Worm (Caenorhabditis elegans) whole organism, early embryonic: ENCODE data around the gene B0361.14.

Source experiments
- B0310.2 ChIP-seq: sonication (generic microtip); optimal IDR thresholded peaks from 2 replicates; lab custom pipeline; 2016; ENCODE audit warnings: mild to moderate bottlenecking, missing genetic modification characterization, missing compliant biosample characterization
- F13C5.2 ChIP-seq: sonication (generic microtip); optimal IDR thresholded peaks from 2 replicates; lab custom pipeline; 2017; ENCODE audit warnings: mild to moderate bottlenecking, missing genetic modification characterization, inconsistent platforms, missing compliant biosample characterization
- aly-1 ChIP-seq: sonication (generic microtip); optimal IDR thresholded peaks from 2 replicates; lab custom pipeline; 2016; ENCODE audit warnings: missing genetic modification characterization, missing compliant biosample characterization
- ama-1 ChIP-seq: fragments of 150-350 bp; optimal IDR thresholded peaks from 2 replicates; lab custom pipeline; 2014
- ceh-13 ChIP-seq: fragments of 200-800 bp; sonication (Bioruptor generic); optimal IDR thresholded peaks from 2 replicates; lab custom pipeline; 2018; ENCODE audit warnings: mild to moderate bottlenecking, missing genetic modification characterization, missing compliant biosample characterization
- ceh-36 ChIP-seq: sonication (generic microtip); optimal IDR thresholded peaks from 2 replicates; lab custom pipeline; 2016; ENCODE audit warnings: missing genetic modification characterization, inconsistent platforms, missing compliant biosample characterization
- ets-7 ChIP-seq: sonication (generic microtip); optimal IDR thresholded peaks from 2 replicates; lab custom pipeline; 2016; ENCODE audit warnings: missing genotype, missing genetic modification characterization, missing compliant biosample characterization
- flt-1 ChIP-seq: fragments of 200-800 bp; sonication (Bioruptor generic); IDR thresholded peaks from 2 replicates; pipeline ENCODE4 v1.3.6; 2022; ENCODE audit warnings: missing genetic modification characterization, missing compliant biosample characterization
- hmbx-1 ChIP-seq: sonication (generic microtip); optimal IDR thresholded peaks from 2 replicates; lab custom pipeline; 2016; ENCODE audit warnings: mild to moderate bottlenecking, missing genetic modification characterization, missing compliant biosample characterization
- hmg-4 ChIP-seq: fragments of 200-800 bp; sonication (Bioruptor generic); optimal IDR thresholded peaks from 2 replicates; lab custom pipeline; 2018; ENCODE audit warnings: mild to moderate bottlenecking, missing genetic modification characterization, missing compliant biosample characterization
- hnd-1 ChIP-seq: sonication (generic microtip); optimal IDR thresholded peaks from 2 replicates; lab custom pipeline; 2016; ENCODE audit warnings: missing genetic modification characterization, missing compliant biosample characterization
- pes-1 ChIP-seq: fragments of 200-800 bp; sonication (Bioruptor generic); IDR thresholded peaks from 2 replicates; pipeline ENCODE4 v1.3.6; 2022; ENCODE audit warnings: missing genetic modification reagents, missing genetic modification characterization, missing compliant biosample characterization
- scrt-1 ChIP-seq: fragments of 200-800 bp; sonication (Bioruptor generic); IDR thresholded peaks from 2 replicates; pipeline ENCODE4 v1.3.6; 2022; ENCODE audit warnings: missing genetic modification characterization, missing compliant biosample characterization
- sea-1 ChIP-seq: fragments of 200-800 bp; sonication (Bioruptor generic); conservative IDR thresholded peaks from 2 replicates; pipeline ENCODE4 v1.3.6; 2022; ENCODE audit warnings: missing genetic modification characterization, missing compliant biosample characterization
- tbx-11 ChIP-seq: fragments of 200-800 bp; sonication (Bioruptor generic); IDR thresholded peaks from 2 replicates; pipeline ENCODE4 v1.3.6; 2022; ENCODE audit warnings: missing genetic modification characterization, missing compliant biosample characterization
- tbx-37 ChIP-seq: fragments of 200-800 bp; sonication (Bioruptor generic); conservative IDR thresholded peaks from 2 replicates; pipeline ENCODE4 v1.3.6; 2022; ENCODE audit warnings: missing genetic modification reagents, missing genetic modification characterization, missing compliant biosample characterization
- tra-4 ChIP-seq: sonication (generic microtip); optimal IDR thresholded peaks from 2 replicates; lab custom pipeline; 2017; ENCODE audit warnings: missing genetic modification characterization, missing compliant biosample characterization

B0361.14 gene

DNA sequence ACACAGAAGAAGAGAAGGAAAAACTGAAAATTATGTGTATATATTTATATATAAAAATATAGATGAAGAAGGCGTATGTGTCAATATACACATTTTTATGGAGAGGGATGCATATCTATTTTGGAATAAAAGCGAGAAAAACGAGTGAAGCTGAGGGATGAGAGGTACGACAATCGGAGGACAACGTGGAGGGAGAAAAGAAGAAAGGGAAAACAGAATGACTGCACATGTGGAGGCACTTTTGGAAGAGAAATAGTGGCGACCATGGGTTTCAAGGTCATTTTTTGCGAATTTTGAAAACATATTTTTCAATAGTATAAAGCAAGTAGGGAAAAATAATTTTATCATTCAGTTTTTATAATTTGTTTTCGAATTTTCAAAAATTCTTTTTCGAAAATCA is 6.8 kb downstream of the B0361.14 start:
- TF ChIP-seq tbx-11 (GFP tag; lab: Robert Waterston, UW), result no peak
- TF ChIP-seq B0310.2 (tag; lab: Kevin White, UChicago), result no peak
- TF ChIP-seq ceh-36 (tag; lab: Kevin White, UChicago), result no peak
- no peak for TF ChIP-seq sea-1 (GFP tag; lab: Robert Waterston, UW)
- no peak for TF ChIP-seq hmbx-1
- TF ChIP-seq pes-1 (GFP tag; lab: Robert Waterston, UW), result no peak
- no peak for TF ChIP-seq hnd-1
- TF ChIP-seq F13C5.2 (tag; lab: Kevin White, UChicago), result no peak
- no peak for TF ChIP-seq tra-4 (tag; lab: Kevin White, UChicago)
- TF ChIP-seq flt-1 (GFP tag; lab: Robert Waterston, UW), result no peak
- no peak for TF ChIP-seq aly-1 (tag; lab: Kevin White, UChicago)
- TF ChIP-seq hmg-4 (GFP tag; lab: Kevin White, UChicago), result no peak
- TF ChIP-seq scrt-1 (GFP tag; lab: Robert Waterston, UW), result no peak
- no peak for TF ChIP-seq ets-7 (tag; lab: Kevin White, UChicago)

DNA sequence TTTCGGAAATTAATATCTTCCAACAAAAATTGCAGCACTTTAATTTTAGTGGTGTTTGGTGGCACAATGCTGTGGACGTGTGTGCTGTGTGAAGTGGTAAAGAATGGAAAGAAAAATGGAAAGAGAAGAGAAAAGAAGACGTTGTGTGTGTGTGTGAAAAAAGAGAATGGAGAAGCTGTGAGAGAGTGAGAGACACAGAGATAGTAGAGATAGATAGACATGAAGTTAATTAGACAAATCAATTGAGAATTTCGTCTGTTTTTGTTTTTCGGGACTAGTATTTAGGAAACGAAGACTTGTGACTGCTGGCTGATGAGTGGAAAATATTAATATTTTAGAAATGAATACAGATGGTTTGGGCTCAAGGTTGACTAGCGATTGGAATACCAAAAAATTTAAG is 8.1 kb downstream of the B0361.14 start:
- TF ChIP-seq flt-1 (GFP tag; lab: Robert Waterston, UW) (no peak), tra-4 (tag; lab: Kevin White, UChicago) (no peak)

DNA sequence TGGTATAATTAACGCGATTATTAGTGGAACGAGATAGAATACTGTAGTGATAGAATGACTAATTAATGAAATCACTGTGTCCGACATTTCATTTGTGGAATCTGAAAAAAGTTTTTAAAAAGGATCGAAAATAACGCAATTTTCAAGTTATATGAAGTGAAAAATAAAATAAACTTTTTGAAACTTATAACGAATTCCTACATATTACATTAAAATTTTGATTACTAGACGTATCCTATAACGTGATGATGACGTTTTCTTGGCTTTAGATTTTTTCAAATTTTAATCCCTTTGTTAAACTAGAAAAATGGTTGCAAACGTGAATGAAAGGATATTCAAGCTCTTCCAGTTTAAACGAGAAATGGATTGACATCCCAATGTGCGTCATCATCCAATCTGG is 8.9 kb downstream of the B0361.14 start, which contains the start of gene algn-11:
Gene algn-11 (minus strand): TSS at position 101 of the 400 bp plus-strand sequence.
- TF ChIP-seq aly-1 (tag; lab: Kevin White, UChicago) (no peak), ets-7 (tag; lab: Kevin White, UChicago) (no peak), ceh-13 (GFP tag; lab: Kevin White, UChicago) (no peak), hmbx-1 (no peak)

DNA sequence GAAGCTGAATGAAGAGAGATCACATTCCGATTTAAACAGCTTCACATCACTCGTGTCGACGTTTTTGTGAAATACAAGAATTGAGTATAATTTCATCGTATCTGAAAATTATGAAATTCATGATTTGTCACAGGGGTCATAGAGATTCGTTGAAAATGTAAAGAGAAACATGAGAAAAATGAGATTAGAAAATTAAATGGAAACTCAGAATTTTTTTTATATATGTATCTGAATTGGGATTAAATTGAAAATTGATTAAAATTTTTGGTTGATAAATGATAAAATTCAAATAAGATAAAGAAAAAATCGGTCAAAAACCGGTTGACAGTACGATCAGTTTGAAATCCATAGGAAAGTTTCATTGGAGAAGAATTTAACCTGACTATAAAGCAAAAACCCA is 11.8 kb downstream of the B0361.14 start, which contains the start of gene ykt-6:
Gene ykt-6 (minus strand): TSS at position 101 of the 400 bp plus-strand sequence.
- TF ChIP-seq scrt-1 (GFP tag; lab: Robert Waterston, UW) (no peak), ets-7 (tag; lab: Kevin White, UChicago) (no peak), ceh-13 (GFP tag; lab: Kevin White, UChicago) (no peak), ama-1 (lab: Kevin White, UChicago) (no peak), sea-1 (GFP tag; lab: Robert Waterston, UW) (no peak), tbx-37 (GFP tag; lab: Robert Waterston, UW) (no peak), tbx-11 (GFP tag; lab: Robert Waterston, UW) (no peak), B0310.2 (tag; lab: Kevin White, UChicago) (no peak), F13C5.2 (tag; lab: Kevin White, UChicago) (no peak)

DNA sequence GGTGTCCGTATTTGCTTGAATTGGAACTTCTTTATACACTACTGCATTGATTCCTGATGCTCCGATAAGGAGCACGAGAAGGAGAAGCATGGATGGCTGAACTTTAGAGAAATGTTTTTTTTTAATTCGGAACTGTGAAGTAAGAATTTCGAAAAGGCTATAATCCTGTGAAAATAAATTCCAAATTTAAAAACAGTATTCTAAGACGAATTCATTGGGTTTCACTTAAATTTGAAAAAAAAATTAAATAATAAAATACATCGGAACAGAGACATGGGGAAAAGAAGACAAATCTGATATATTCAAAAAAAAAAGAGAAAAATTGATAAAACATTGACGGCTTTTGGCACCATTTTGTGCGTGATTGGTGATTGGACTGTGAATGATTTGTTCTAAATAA is 13.5 kb downstream of the B0361.14 start, which contains the start of gene pho-5:
Gene pho-5 (minus strand): TSS at position 101 of the 400 bp plus-strand sequence.
- TF ChIP-seq F13C5.2 (tag; lab: Kevin White, UChicago) (no peak), tra-4 (tag; lab: Kevin White, UChicago) (no peak), tbx-11 (GFP tag; lab: Robert Waterston, UW) (no peak), hmbx-1 (no peak), pes-1 (GFP tag; lab: Robert Waterston, UW) (no peak), hmg-4 (GFP tag; lab: Kevin White, UChicago) (no peak), flt-1 (GFP tag; lab: Robert Waterston, UW) (no peak), ceh-13 (GFP tag; lab: Kevin White, UChicago) (no peak), ama-1 (lab: Kevin White, UChicago) (no peak), ceh-36 (tag; lab: Kevin White, UChicago) (no peak), ets-7 (tag; lab: Kevin White, UChicago) (no peak), aly-1 (tag; lab: Kevin White, UChicago) (no peak), hnd-1 (no peak)

DNA sequence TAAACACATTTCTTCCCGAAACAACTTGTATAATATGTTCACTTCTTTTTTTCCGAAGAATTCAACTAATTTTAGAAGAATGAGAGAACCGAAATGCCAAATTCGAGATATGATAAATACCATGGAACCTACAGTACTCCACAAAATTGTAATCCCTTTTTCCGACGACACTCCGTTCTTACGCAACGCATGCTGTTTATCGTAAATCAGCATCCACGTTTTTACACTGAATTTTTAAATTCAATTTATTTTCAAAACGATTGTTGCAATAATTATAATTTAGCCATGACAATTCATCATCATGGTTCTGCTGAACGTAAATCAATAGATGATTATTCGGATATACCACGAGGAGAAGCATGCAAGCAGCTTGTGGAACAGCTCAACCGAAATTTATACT is 18.2 kb downstream of the B0361.14 start, which contains the start of gene B0361.3:
Gene B0361.3 (plus strand): TSS at position 284 of the 400 bp plus-strand sequence.
- no peak for TF ChIP-seq hmbx-1
- no peak for TF ChIP-seq tra-4 (tag; lab: Kevin White, UChicago)
- TF ChIP-seq scrt-1 (GFP tag; lab: Robert Waterston, UW), result no peak
- TF ChIP-seq hmg-4 (GFP tag; lab: Kevin White, UChicago), result no peak
- TF ChIP-seq hnd-1, result no peak
- no peak for TF ChIP-seq tbx-37 (GFP tag; lab: Robert Waterston, UW)
- TF ChIP-seq sea-1 (GFP tag; lab: Robert Waterston, UW), result no peak
- TF ChIP-seq aly-1 (tag; lab: Kevin White, UChicago), result no peak
- no peak for TF ChIP-seq B0310.2 (tag; lab: Kevin White, UChicago)
- TF ChIP-seq pes-1 (GFP tag; lab: Robert Waterston, UW), result no peak
- TF ChIP-seq F13C5.2 (tag; lab: Kevin White, UChicago), result no peak
- no peak for TF ChIP-seq tbx-11 (GFP tag; lab: Robert Waterston, UW)
- no peak for TF ChIP-seq ceh-13 (GFP tag; lab: Kevin White, UChicago)

DNA sequence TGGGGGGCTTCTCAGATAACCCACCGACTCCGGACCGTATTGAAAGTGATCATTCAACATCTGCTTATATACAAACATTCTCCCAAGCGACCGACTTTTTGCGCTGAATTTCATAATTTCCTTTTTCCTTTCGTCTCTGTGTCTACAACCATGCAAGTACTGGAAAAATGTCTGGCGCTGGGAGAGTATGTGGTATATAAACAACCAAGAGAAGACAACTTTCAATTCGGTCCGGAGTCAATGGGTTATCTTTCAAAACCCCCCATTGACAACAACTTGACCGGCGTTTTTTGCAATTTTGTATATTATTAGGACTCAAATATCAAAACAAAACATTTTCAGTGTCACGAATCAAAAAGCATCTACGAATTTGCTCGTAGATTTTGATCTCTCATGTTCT is 20.8 kb downstream of the B0361.14 start:
- no peak for TF ChIP-seq tra-4 (tag; lab: Kevin White, UChicago)

DNA sequence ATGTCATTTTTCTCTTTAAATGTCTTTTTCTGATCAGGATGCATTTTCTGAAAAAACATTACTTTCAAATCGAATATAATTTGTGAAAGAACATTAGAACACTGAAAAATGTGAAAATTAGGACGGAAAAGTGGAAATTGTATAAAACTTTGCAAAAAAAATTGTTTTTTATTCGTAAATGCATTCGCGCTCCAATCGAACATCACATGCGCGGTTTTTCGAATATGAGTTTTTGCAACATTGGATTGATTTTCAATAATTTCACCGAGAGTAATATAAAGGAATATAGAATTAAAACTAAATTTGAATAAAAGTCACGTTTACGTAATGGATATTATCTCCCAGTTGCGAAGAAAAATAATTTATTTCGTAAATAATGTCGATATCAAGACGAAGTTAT is 22.1 kb downstream of the B0361.14 start, which contains the start of the genes spot-1 and B0361.11:
Gene spot-1 (minus strand): TSS at position 47 of the 400 bp plus-strand sequence.
Gene B0361.11 (plus strand): TSS at position 372 of the 400 bp plus-strand sequence.
- TF ChIP-seq B0310.2 (tag; lab: Kevin White, UChicago), result no peak
- no peak for TF ChIP-seq F13C5.2 (tag; lab: Kevin White, UChicago)
- no peak for TF ChIP-seq pes-1 (GFP tag; lab: Robert Waterston, UW)
- no peak for TF ChIP-seq sea-1 (GFP tag; lab: Robert Waterston, UW)
- TF ChIP-seq hmg-4 (GFP tag; lab: Kevin White, UChicago), result no peak
- no peak for TF ChIP-seq ceh-13 (GFP tag; lab: Kevin White, UChicago)
- TF ChIP-seq ceh-36 (tag; lab: Kevin White, UChicago), result no peak
